Worm (Caenorhabditis elegans): ENCODE measurements around the gene ncx-6.

ncx-6 gene

DNA sequence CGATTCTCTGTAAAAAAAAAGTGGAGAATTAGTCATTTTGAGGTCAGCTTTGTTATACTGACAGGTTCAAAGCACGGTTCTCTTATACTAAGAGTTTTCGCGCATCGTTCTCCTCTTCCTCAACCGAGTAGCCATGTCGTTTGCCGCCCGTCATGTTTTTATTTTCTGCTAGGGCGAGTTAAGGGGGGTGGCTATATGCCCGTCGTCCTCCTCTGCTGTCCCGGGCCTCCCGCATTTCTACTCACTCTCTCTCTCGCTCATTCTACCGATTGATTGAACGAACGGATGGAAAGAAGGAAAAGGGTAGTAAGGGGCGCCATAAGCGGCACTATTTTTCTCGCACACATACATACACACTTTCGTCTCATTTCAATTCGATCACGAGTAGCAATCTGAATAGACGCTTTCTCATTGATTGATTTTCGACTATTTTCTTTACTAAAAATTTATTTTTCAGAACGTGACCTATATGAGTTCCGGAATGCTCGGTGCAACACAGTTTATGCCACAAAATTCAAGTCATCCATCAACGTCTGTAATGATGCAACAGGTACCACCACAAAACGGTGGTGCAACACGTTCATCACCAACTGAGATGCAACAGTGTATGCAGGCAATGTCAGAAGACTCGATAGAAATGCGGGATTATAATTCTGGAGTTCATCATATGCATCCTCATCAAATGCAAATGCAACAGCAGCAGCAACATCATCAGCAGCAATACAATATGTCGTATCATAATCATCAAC is 8.4 kb downstream of the ncx-6 start:
- TF ChIP-seq W03F9.2 (tag; optimal IDR thresholded peaks at IDR 0.05) (no peak), him-1 (tag; optimal IDR thresholded peaks at IDR 0.05) (no peak), dao-5 (tag; optimal IDR thresholded peaks at IDR 0.05) (no peak)

DNA sequence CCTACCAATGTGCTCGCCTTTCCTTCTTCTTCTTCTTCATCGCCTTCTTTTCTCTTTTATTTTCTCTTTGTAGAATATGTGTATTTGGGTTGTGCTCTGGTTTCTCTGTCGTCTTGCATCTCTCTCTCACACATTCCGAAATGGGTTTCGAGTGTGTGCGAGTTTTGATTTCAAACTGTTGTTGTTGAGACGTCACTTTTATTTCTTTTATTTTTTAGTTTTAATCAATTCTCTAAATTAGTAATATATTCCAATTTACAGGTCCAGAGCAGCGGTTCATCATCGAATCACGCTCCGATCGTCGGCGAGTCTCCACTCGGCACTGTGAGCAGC is 9.2 kb downstream of the ncx-6 start:
- no peak for TF ChIP-seq dao-5 (tag; optimal IDR thresholded peaks at IDR 0.05)

ce11 chrIII:9703747-9704605 is 9.8 kb downstream of the ncx-6 start:
- TF ChIP-seq dao-5 (tag; optimal IDR thresholded peaks at IDR 0.05) = peak; percentile 45
- TF ChIP-seq W03F9.2 (tag; optimal IDR thresholded peaks at IDR 0.05) = no peak
- TF ChIP-seq him-1 (tag; optimal IDR thresholded peaks at IDR 0.05) = no peak

DNA sequence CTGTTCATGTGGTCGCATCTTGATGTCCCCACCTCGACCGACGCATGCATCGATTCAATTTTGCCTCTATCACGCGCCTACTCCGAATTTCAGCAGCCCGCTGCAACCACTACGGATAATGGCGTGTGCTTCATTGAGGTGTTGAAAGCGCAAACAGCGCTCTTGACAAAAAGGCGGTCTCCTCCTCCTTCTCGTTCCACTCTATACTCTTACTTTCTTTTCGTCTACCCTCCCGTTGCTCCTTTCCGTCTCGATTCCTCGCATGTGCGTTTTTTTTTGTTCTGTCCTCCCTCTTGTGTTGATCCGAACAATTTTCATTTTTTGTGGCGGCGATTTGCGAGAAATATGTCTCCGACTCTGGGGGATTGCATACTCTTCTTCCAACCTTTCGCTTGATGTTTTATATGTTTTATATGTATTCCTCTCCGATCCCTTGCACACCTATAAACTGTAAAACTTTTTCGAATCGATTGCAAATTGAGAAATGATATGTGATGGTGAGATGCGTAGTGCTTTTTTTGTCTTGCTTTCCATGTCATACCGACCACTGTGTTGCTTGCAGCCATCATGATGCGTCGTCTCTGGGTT is 11.0 kb downstream of the ncx-6 start:
- TF ChIP-seq W03F9.2 (tag; optimal IDR thresholded peaks at IDR 0.05) (no peak), him-1 (tag; optimal IDR thresholded peaks at IDR 0.05) (no peak), dao-5 (tag; optimal IDR thresholded peaks at IDR 0.05) (no peak)

DNA sequence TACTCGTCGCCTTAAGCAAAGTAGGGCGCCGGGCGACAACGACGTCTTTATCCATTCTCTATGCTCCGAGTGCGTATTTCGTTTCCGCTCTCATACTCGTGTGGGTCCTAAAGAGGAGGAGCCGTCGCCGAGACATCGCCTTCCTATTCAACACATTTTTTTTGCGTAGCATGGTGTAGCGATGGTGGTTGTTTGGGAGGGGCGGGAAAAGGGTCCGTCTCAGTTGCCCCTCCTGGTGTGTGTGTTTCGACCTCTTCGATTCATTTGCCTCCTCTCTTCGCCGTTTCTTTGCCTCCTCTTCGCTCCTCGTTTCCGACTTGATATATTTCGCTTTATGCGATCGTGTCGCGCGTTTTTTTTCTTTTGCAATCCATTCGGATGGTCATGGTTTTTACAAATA is 12.0 kb downstream of the ncx-6 start:
- TF ChIP-seq W03F9.2 (tag; optimal IDR thresholded peaks at IDR 0.05) = no peak
- no peak for TF ChIP-seq dao-5 (tag; optimal IDR thresholded peaks at IDR 0.05)
- TF ChIP-seq him-1 (tag; optimal IDR thresholded peaks at IDR 0.05) = no peak

- TF ChIP-seq W03F9.2 (tag; optimal IDR thresholded peaks at IDR 0.05) = no peak
- no peak for TF ChIP-seq dao-5 (tag; optimal IDR thresholded peaks at IDR 0.05)
- no peak for TF ChIP-seq him-1 (tag; optimal IDR thresholded peaks at IDR 0.05)
Measured at ce11 chrIII:9700114-9700690, 13.5 kb downstream of the ncx-6 start.

DNA sequence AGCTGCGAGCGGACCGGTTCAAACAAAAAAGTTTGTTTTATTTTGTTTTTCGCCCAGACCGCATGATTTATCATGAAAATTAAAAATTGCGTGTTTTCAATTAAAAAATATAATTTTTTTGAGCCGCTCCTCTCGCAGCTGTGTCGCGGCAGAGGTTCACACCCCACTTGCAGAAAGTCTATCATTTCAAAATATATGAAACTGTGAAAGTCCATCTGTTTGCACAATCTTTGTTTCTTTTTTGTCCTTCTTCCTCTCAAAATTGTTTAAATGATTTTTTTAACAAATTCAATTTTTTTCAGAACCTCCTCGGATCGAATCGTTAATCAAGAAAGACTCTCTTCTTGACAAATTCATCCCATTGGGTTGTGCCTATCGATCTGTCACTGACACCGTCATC is 14.2 kb downstream of the ncx-6 start, which contains the start of gene tlk-1:
Gene tlk-1 (plus strand): TSS at position 301 of the 400 bp plus-strand sequence.
- TF ChIP-seq W03F9.2 (tag; optimal IDR thresholded peaks at IDR 0.05) (no peak), dao-5 (tag; optimal IDR thresholded peaks at IDR 0.05) (no peak), him-1 (tag; optimal IDR thresholded peaks at IDR 0.05) (no peak)

- TF ChIP-seq W03F9.2 (tag; optimal IDR thresholded peaks at IDR 0.05) (no peak), dao-5 (tag; optimal IDR thresholded peaks at IDR 0.05) (no peak), him-1 (tag; optimal IDR thresholded peaks at IDR 0.05) (no peak)
Measured at ce11 chrIII:9698635-9699396, 14.9 kb downstream of the ncx-6 start.

ce11 chrIII:9697886-9698285 is 15.9 kb downstream of the ncx-6 start:
- TF ChIP-seq dao-5 (tag; optimal IDR thresholded peaks at IDR 0.05) (no peak), him-1 (tag; optimal IDR thresholded peaks at IDR 0.05) (no peak), W03F9.2 (tag; optimal IDR thresholded peaks at IDR 0.05) (no peak)

- TF ChIP-seq dao-5 (tag; optimal IDR thresholded peaks at IDR 0.05) (no peak), him-1 (tag; optimal IDR thresholded peaks at IDR 0.05) (peak; percentile 35), W03F9.2 (tag; optimal IDR thresholded peaks at IDR 0.05) (peak; percentile 14)
Measured at ce11 chrIII:9697323-9697722, 16.4 kb downstream of the ncx-6 start.

- TF ChIP-seq dao-5 (tag; optimal IDR thresholded peaks at IDR 0.05) = no peak
- TF ChIP-seq him-1 (tag; optimal IDR thresholded peaks at IDR 0.05) = no peak
- no peak for TF ChIP-seq W03F9.2 (tag; optimal IDR thresholded peaks at IDR 0.05)
Measured at ce11 chrIII:9696417-9696816, 17.3 kb downstream of the ncx-6 start, which contains the start of gene bud-31. TSS of gene bud-31 (minus strand) at chrIII:9696517.

DNA sequence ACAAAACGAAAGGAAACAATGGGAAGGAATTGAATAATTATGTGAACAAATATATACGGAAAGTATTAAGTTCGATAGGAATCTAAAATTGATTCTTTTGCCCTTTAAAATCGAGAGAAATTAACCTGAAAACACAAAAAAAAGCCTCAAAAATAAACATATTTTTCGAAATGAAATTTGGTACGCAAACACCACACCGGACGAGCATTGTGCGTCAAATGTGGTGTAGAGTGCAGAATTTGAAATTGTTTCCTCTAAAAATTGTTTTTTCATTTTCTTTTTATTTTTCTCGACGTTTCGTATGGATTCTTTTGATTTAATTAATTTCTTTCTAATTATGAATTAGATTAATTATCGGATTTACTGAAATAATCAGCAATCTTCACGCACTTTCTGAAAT is 18.4 kb downstream of the ncx-6 start:
- no peak for TF ChIP-seq him-1 (tag; optimal IDR thresholded peaks at IDR 0.05)
- TF ChIP-seq W03F9.2 (tag; optimal IDR thresholded peaks at IDR 0.05) = no peak
- TF ChIP-seq dao-5 (tag; optimal IDR thresholded peaks at IDR 0.05) = no peak

DNA sequence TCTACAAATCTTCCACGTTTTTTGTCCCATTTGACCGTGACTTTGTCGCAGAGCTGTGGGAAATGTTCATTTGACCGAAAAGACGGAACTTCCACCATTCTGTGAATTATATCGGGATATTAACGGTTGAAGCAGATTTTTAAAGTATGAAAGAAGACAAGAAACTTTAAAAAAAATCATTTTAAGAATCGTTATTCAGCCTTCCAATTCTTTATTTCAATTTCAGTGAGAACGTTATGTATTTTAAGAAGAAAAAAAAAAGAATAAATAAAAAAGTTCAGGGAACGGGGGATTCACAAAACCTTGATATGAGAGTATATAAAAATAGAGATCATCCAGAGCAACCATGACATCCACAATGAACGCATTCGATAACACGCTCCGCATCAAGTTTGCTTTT is 19.3 kb downstream of the ncx-6 start, which contains the start of gene set-3:
Gene set-3 (minus strand): TSS at position 101 of the 400 bp plus-strand sequence.
- TF ChIP-seq dao-5 (tag; optimal IDR thresholded peaks at IDR 0.05) (no peak), W03F9.2 (tag; optimal IDR thresholded peaks at IDR 0.05) (no peak), him-1 (tag; optimal IDR thresholded peaks at IDR 0.05) (no peak)
